Fruit fly (Drosophila melanogaster): Measurements from ENCODE around the gene CG9168.

Gene CG9168

DNA sequence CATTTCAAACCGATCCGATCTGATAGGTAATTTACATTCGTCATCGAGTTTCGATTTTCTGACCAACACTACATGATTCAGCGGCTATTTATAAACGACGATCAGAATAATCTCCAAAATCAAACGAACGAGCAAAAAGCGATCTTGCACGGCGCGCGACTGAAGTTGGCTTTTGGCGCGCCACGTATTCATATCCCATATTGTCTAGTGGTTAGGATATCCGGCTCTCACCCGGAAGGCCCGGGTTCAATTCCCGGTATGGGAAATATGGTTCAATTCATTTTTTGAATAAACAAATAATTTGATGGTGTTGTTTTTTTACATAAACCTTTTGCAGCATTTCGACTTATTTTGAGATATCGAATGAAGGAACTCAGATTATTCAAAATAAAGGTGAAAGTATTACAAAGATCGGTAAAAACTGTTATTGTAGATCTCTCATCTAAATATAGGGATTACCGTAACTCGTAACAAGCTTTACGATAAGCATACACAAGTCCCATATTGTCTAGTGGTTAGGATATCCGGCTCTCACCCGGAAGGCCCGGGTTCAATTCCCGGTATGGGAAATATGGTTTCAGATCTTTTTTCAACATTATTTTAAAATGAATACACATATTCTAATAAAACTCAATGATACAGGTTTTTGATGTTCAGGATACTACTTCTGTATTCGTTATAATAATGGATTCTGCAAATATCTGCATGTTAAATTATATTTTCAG lies 31.0 kb upstream of the CG9168 start (continued):
- TF ChIP-seq CG10267 (tag; optimal IDR thresholded peaks at IDR 0.05) (peak; percentile 24), Scr (GFP tag; IDR thresholded peaks at IDR 0.05; ENCODE audit: partially characterized antibody) (peak; percentile 52), CG2129 (GFP tag; IDR thresholded peaks at IDR 0.05; ENCODE audit: partially characterized antibody) (peak; percentile 13; the same call in 1 of the 2 replicates), tio (GFP tag; optimal IDR thresholded peaks at IDR 0.05) (no peak), Bgb (GFP tag; IDR thresholded peaks at IDR 0.05; ENCODE audit: partially characterized antibody) (peak; percentile 44; the same call in 1 of the 2 replicates), CG14860 (GFP tag; IDR thresholded peaks at IDR 0.05; ENCODE audit: partially characterized antibody) (peak; percentile 50; the same call in 1 of the 3 replicates), CG6791 (GFP tag; IDR thresholded peaks at IDR 0.05; ENCODE audit: partially characterized antibody) (peak; percentile 76), nerfin-2 (GFP tag; IDR thresholded peaks at IDR 0.05; ENCODE audit: partially characterized antibody) (0 out of 2 replicates have a peak, but pooled peaks have one; percentile 47), hb (GFP tag; IDR thresholded peaks at IDR 0.05; ENCODE audit: partially characterized antibody) (0 out of 3 replicates have a peak, but pooled peaks have one; percentile 42), CG42726 (GFP tag; IDR thresholded peaks at IDR 0.05; ENCODE audit: partially characterized antibody) (peak; percentile 29; the same call in 1 of the 2 replicates), amos (GFP tag; IDR thresholded peaks at IDR 0.05; ENCODE audit: partially characterized antibody) (peak; percentile 66), Bdp1 (GFP tag; optimal IDR thresholded peaks at IDR 0.05) (peak; percentile 96), CG31441 (GFP tag; IDR thresholded peaks at IDR 0.05) (no peak), bbx (GFP tag; IDR thresholded peaks at IDR 0.05; ENCODE audit: partially characterized antibody) (peak; percentile 50; the same call in 1 of the 2 replicates), so (GFP tag; IDR thresholded peaks at IDR 0.05) (no peak), CG8290 (GFP tag; optimal IDR thresholded peaks at IDR 0.05) (peak; percentile 69), CG8290 (tag; optimal IDR thresholded peaks at IDR 0.05) (no peak)

DNA sequence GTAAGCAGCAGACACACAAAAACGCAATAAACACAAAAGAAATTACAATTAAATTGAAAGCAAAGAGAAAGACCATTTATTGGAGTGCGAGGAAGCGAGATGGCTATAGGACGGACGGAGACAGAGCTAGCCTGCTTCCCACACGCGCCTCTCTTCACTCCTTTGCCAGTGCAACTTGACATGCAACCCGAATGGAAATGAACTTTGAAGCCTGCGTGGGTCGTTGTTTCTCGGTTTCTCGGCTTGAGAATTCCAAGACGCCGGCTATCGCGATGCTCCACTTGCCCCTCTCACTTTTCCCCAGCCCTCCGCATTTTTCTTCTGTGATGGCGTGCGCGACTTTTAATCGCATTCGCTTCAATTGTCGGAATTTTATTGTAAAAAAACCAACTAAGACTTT lies 29.9 kb upstream of the CG9168 start:
- TF ChIP-seq CG1832 (GFP tag; optimal IDR thresholded peaks at IDR 0.05), result peak; percentile 49
- no peak for TF ChIP-seq CG4707 (GFP tag; optimal IDR thresholded peaks at IDR 0.05)
- TF ChIP-seq CG6765 (GFP tag; optimal IDR thresholded peaks at IDR 0.05), result no peak
- TF ChIP-seq CG10321 (GFP tag; IDR thresholded peaks at IDR 0.05), result peak; percentile 90
- no peak for TF ChIP-seq CG9876 (GFP tag; optimal IDR thresholded peaks at IDR 0.05)
- TF ChIP-seq pros (GFP tag; optimal IDR thresholded peaks at IDR 0.05), result peak; percentile 10
- TF ChIP-seq CG12219 (GFP tag; optimal IDR thresholded peaks at IDR 0.05), result no peak
- no peak for TF ChIP-seq Nf-YC (tag; optimal IDR thresholded peaks at IDR 0.05)
- peak; percentile 24 for TF ChIP-seq Med (GFP tag)
- TF ChIP-seq nom (GFP tag; optimal IDR thresholded peaks at IDR 0.05), result peak; percentile 72
- peak; percentile 71; the same call in 1 of the 2 replicates for TF ChIP-seq crol (GFP tag; IDR thresholded peaks at IDR 0.05)
- peak in 1 of 2 experiments; percentile 30 for TF ChIP-seq bsh (GFP tag; optimal IDR thresholded peaks at IDR 0.05)

DNA sequence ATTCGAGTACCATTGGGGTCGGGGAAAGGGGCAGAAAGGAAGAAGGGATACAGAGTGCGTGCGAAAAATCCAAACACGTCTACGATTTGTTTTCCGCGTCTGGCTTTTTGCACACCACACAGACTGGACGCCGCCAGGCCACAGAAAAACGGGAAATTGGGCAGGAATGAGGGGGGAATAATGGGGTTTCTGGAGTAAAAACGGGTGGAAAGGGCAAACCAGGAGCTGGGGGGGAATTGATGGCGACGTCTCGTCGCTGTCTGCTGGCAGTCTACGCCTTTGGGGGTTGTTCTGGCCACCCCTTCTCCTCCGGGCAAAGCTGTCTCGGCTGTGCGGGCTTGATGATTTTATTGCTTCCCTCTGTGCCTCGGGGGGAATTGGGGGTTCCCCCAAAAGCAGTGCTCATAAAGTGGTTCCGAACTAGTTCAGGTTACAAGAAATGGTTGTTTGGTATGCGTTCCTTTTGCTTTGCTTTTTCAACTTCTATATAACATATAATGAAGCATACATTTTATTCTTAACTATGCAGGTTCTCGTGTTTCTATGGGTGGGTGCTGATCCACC lies 25.1 kb upstream of the CG9168 start:
- TF ChIP-seq CG7372 (GFP tag; IDR thresholded peaks at IDR 0.05) (no peak), seq (GFP tag; IDR thresholded peaks at IDR 0.05) (peak; percentile 11; the same call in 1 of the 2 replicates), CG15514 (GFP tag; optimal IDR thresholded peaks at IDR 0.05) (peak; percentile 96), Adf1 (GFP tag; IDR thresholded peaks at IDR 0.05) (no peak), CG10654 (GFP tag; optimal IDR thresholded peaks at IDR 0.05) (no peak), CG7963 (GFP tag; IDR thresholded peaks at IDR 0.05; ENCODE audit: partially characterized antibody) (no peak), CG18599 (GFP tag; optimal IDR thresholded peaks at IDR 0.05) (no peak), sens (GFP tag) (peak; percentile 11), Dip2 (GFP tag; IDR thresholded peaks at IDR 0.05) (no peak), Ravus (GFP tag; IDR thresholded peaks at IDR 0.05) (no peak), abd-A (tag; optimal IDR thresholded peaks at IDR 0.05) (peak; percentile 94), Neu2 (GFP tag; optimal IDR thresholded peaks at IDR 0.05; ENCODE audit: borderline replicate concordance) (no peak), Ptx1 (GFP tag; IDR thresholded peaks at IDR 0.05) (0 out of 2 replicates have a peak, but pooled peaks have one; percentile 10), CG10543 (GFP tag; optimal IDR thresholded peaks at IDR 0.05) (no peak), Rx (GFP tag; IDR thresholded peaks at IDR 0.05) (no peak), CG2202 (tag; optimal IDR thresholded peaks at IDR 0.05) (no peak), Dref (GFP tag; IDR thresholded peaks at IDR 0.05) (no peak), CG12219 (GFP tag; optimal IDR thresholded peaks at IDR 0.05) (no peak)

Measured in whole organism, embryonic.